Worm (Caenorhabditis elegans) whole organism, L4 larva: ENCODE results near the gene B0361.3.

Experiments
- Y75B8A.6 ChIP-seq: fragments of 200-800 bp; sonication (Bioruptor generic); IDR thresholded peaks from 2 replicates; pipeline ENCODE4 v1.3.6; 2022; ENCODE audit warnings: missing genetic modification reagents, missing genetic modification characterization, missing compliant biosample characterization
- ceh-28 ChIP-seq: fragments of 150-350 bp; optimal IDR thresholded peaks from 2 replicates; lab custom pipeline; 2014; ENCODE audit warnings: missing biosample characterization, missing genetic modification reagents, missing genetic modification characterization
- egl-27 ChIP-seq: sonication (generic microtip); optimal IDR thresholded peaks from 3 replicates; lab custom pipeline; 2017; ENCODE audit warnings: missing biosample characterization, missing genetic modification reagents, missing genetic modification characterization
- egl-43 ChIP-seq: fragments of 200-800 bp; sonication (Bioruptor generic); IDR thresholded peaks from 2 replicates; pipeline ENCODE4 v1.3.6; 2022; ENCODE audit warnings: missing genetic modification reagents, missing genetic modification characterization, missing compliant biosample characterization
- lin-38 ChIP-seq: fragments of 200-800 bp; sonication (Bioruptor generic); IDR thresholded peaks from 2 replicates; pipeline ENCODE4 v1.3.6; 2022; ENCODE audit warnings: missing genetic modification reagents, missing genetic modification characterization, missing compliant biosample characterization
- lsy-2 ChIP-seq, 2 experiments: fragments of 150-350 bp in 1 of 2; sonication (generic microtip) in 1 of 2; optimal IDR thresholded peaks; 2 replicates each; lab custom pipeline; 2014 to 2017; ENCODE audit warnings: missing biosample characterization in 2 of 2, missing genetic modification characterization in 2 of 2
- nhr-237 ChIP-seq: sonication (generic microtip); optimal IDR thresholded peaks from 2 replicates; lab custom pipeline; 2017; ENCODE audit warnings: missing biosample characterization, missing genetic modification characterization
- nhr-25 ChIP-seq: sonication (generic microtip); optimal IDR thresholded peaks from 2 replicates; lab custom pipeline; 2017; ENCODE audit warnings: missing genetic modification characterization, mild to moderate bottlenecking, missing compliant biosample characterization, antibody characterized with exemption, moderate library complexity, borderline replicate concordance; ENCODE audit not compliant: insufficient read depth
- nhr-28 ChIP-seq: fragments of 150-350 bp; optimal IDR thresholded peaks from 2 replicates; lab custom pipeline; 2014; ENCODE audit warnings: missing biosample characterization, missing genetic modification characterization
- nhr-41 ChIP-seq: fragments of 200-800 bp; sonication (Bioruptor generic); IDR thresholded peaks from 2 replicates; pipeline ENCODE4 v1.3.6; 2022; ENCODE audit warnings: missing genetic modification reagents, missing genetic modification characterization, missing compliant biosample characterization
- snpc-4 ChIP-seq: fragments of 150-350 bp; optimal IDR thresholded peaks from 2 replicates; lab custom pipeline; 2014; ENCODE audit warnings: missing biosample characterization, missing genetic modification characterization
- spr-1 ChIP-seq: sonication (generic microtip); optimal IDR thresholded peaks from 2 replicates; lab custom pipeline; 2016; ENCODE audit warnings: mild to moderate bottlenecking, missing genetic modification characterization, missing compliant biosample characterization
- zfp-2 ChIP-seq: sonication (generic microtip); optimal IDR thresholded peaks from 2 replicates; lab custom pipeline; 2016; ENCODE audit warnings: mild to moderate bottlenecking, missing genetic modification characterization, missing compliant biosample characterization

ce11 chrIII:7299466-7299865 is 18.2 kb downstream of the B0361.3 start, which contains the start of the genes B0361.14 and B0361.9:
- TF ChIP-seq lsy-2 (tag; optimal IDR thresholded peaks at IDR 0.05; lab: Kevin White, UChicago) (no peak), lin-38 (GFP tag; lab: Robert Waterston, UW) (no peak), zfp-2 (tag; lab: Kevin White, UChicago) (no peak), nhr-28 (tag; lab: Kevin White, UChicago) (peak; percentile 27), nhr-41 (GFP tag; lab: Robert Waterston, UW) (no peak), egl-43 (no peak), egl-27 (no peak), Y75B8A.6 (no peak), ceh-28 (tag; lab: Kevin White, UChicago) (no peak), spr-1 (tag; lab: Kevin White, UChicago) (no peak), snpc-4 (tag; lab: Kevin White, UChicago) (no peak), nhr-237 (no peak), nhr-25 (tag; lab: Kevin White, UChicago) (peak; percentile 80)
